Worm (Caenorhabditis elegans): ENCODE data around the gene Y46G5A.23.

- no peak for TF ChIP-seq hlh-6 (tag; optimal IDR thresholded peaks at IDR 0.05)
- no peak for TF ChIP-seq ceh-6 (GFP tag; optimal IDR thresholded peaks at IDR 0.05)
- TF ChIP-seq elt-2 (tag; optimal IDR thresholded peaks at IDR 0.05), result no peak
- TF ChIP-seq npax-4 (tag; optimal IDR thresholded peaks at IDR 0.05), result no peak
- TF ChIP-seq ama-1 (optimal IDR thresholded peaks at IDR 0.05), result no peak
- TF ChIP-seq ceh-18 (tag; optimal IDR thresholded peaks at IDR 0.05), result no peak
- TF ChIP-seq ceh-2 (tag; optimal IDR thresholded peaks at IDR 0.05), result no peak
- TF ChIP-seq elt-4 (tag; optimal IDR thresholded peaks at IDR 0.05), result no peak
- TF ChIP-seq ahr-1 (tag; optimal IDR thresholded peaks at IDR 0.05), result no peak
- TF ChIP-seq T23F11.4 (GFP tag; optimal IDR thresholded peaks at IDR 0.05), result no peak
These were observed 19.0 kb upstream of the Y46G5A.23 start, which contains the start of gene pes-10 for ce11 chrII:12847736-12848135.
